Worm (Caenorhabditis elegans) whole organism, L4/young adult: ENCODE results near the gene nspc-3.

Experiments used
- W03F9.2 ChIP-seq: fragments of 150-350 bp; optimal IDR thresholded peaks from 2 replicates; lab custom pipeline; 2014; ENCODE audit warnings: missing biosample characterization, missing genetic modification characterization
- him-1 ChIP-seq: sonication (generic microtip); optimal IDR thresholded peaks from 2 replicates; lab custom pipeline; 2016; ENCODE audit warnings: missing genotype, missing genetic modification reagents, missing genetic modification characterization, missing compliant biosample characterization

- TF ChIP-seq him-1 (tag; lab: Kevin White, UChicago) = no peak
- TF ChIP-seq W03F9.2 (tag; lab: Kevin White, UChicago) = no peak
These were observed 17.1 kb downstream of the nspc-3 start for ce11 chrX:8554029-8554428.
